Worm (Caenorhabditis elegans) whole organism, L3 larva: ENCODE measurements around the gene Y113G7A.12.

ENCODE experiments used
- aly-2 ChIP-seq: fragments of 150-350 bp; optimal IDR thresholded peaks from 2 replicates; lab custom pipeline; 2014; ENCODE audit warnings: missing biosample characterization, missing genetic modification characterization
- ama-1 ChIP-seq: fragments of 150-350 bp; optimal IDR thresholded peaks from 2 replicates; lab custom pipeline; 2018
- ceh-16 ChIP-seq: sonication (generic microtip); optimal IDR thresholded peaks from 2 replicates; lab custom pipeline; 2017; ENCODE audit warnings: missing biosample characterization, missing genetic modification characterization
- ceh-28 ChIP-seq: fragments of 150-350 bp; optimal IDR thresholded peaks from 2 replicates; lab custom pipeline; 2014; ENCODE audit warnings: missing biosample characterization, missing genetic modification reagents, missing genetic modification characterization
- ceh-82 ChIP-seq: fragments of 150-350 bp; optimal IDR thresholded peaks from 2 replicates; lab custom pipeline; 2014; ENCODE audit warnings: missing biosample characterization, missing genetic modification characterization
- ceh-9 ChIP-seq: sonication (generic microtip); optimal IDR thresholded peaks from 2 replicates; lab custom pipeline; 2018; ENCODE audit warnings: missing biosample characterization, missing genetic modification characterization
- daf-12 ChIP-seq: fragments of 150-350 bp; optimal IDR thresholded peaks from 2 replicates; lab custom pipeline; 2014; ENCODE audit warnings: missing biosample characterization, missing genetic modification reagents, missing genetic modification characterization
- elt-2 ChIP-seq: sonication (generic microtip); optimal IDR thresholded peaks from 2 replicates; lab custom pipeline; 2016; ENCODE audit warnings: missing genetic modification reagents, mild to moderate bottlenecking, missing genetic modification characterization, missing compliant biosample characterization
- elt-3 ChIP-seq, 3 experiments: fragments of 150-350 bp in 1 of 3; sonication (generic microtip) in 2 of 3; optimal IDR thresholded peaks; 2 replicates in 2 of 3; 4 replicates in 1 of 3; lab custom pipeline; 2014 to 2017; ENCODE audit warnings: missing biosample characterization in 3 of 3, missing genetic modification characterization in 3 of 3
- fkh-2 ChIP-seq: fragments of 150-350 bp; optimal IDR thresholded peaks from 2 replicates; lab custom pipeline; 2014; ENCODE audit warnings: missing biosample characterization, missing genetic modification reagents, missing genetic modification characterization
- jun-1 ChIP-seq: fragments of 150-350 bp; optimal IDR thresholded peaks from 2 replicates; lab custom pipeline; 2014; ENCODE audit warnings: missing biosample characterization, missing genetic modification reagents, missing genetic modification characterization
- lin-15B ChIP-seq: fragments of 150-350 bp; optimal IDR thresholded peaks from 2 replicates; lab custom pipeline; 2014; ENCODE audit warnings: missing biosample characterization, missing genetic modification characterization
- mdl-1 ChIP-seq: fragments of 150-350 bp; optimal IDR thresholded peaks from 2 replicates; lab custom pipeline; 2014; ENCODE audit warnings: missing biosample characterization, missing genetic modification characterization
- mml-1 ChIP-seq: fragments of 150-350 bp; sonication (generic microtip); optimal IDR thresholded peaks from 3 replicates; lab custom pipeline; 2014; ENCODE audit warnings: missing biosample characterization, missing genetic modification characterization
- nfya-1 ChIP-seq: sonication (generic microtip); optimal IDR thresholded peaks from 2 replicates; lab custom pipeline; 2017; ENCODE audit warnings: missing genetic modification characterization, mild to moderate bottlenecking, missing compliant biosample characterization, antibody characterized with exemption, moderate library complexity; ENCODE audit not compliant: insufficient read depth
- nhr-11 ChIP-seq: fragments of 150-350 bp; optimal IDR thresholded peaks from 2 replicates; lab custom pipeline; 2014; ENCODE audit warnings: missing biosample characterization, missing genetic modification characterization
- nhr-12 ChIP-seq: fragments of 150-350 bp; optimal IDR thresholded peaks from 2 replicates; lab custom pipeline; 2014; ENCODE audit warnings: missing biosample characterization, missing genetic modification characterization
- nhr-23 ChIP-seq: fragments of 150-350 bp; optimal IDR thresholded peaks from 2 replicates; lab custom pipeline; 2014; ENCODE audit warnings: missing biosample characterization, missing genetic modification reagents, missing genetic modification characterization
- nhr-25 ChIP-seq: sonication (generic microtip); optimal IDR thresholded peaks from 2 replicates; lab custom pipeline; 2017; ENCODE audit warnings: missing biosample characterization, missing genetic modification characterization
- nhr-43 ChIP-seq: sonication (generic microtip); optimal IDR thresholded peaks from 2 replicates; lab custom pipeline; 2016; ENCODE audit warnings: mild to moderate bottlenecking, missing genetic modification characterization, missing compliant biosample characterization; ENCODE audit not compliant: poor library complexity, severe bottlenecking
- nhr-76 ChIP-seq: fragments of 150-350 bp; sonication (generic microtip); optimal IDR thresholded peaks from 5 replicates; lab custom pipeline; 2014; ENCODE audit warnings: missing biosample characterization, missing genetic modification characterization
- pha-4 ChIP-seq: fragments of 150-350 bp; optimal IDR thresholded peaks from 2 replicates; lab custom pipeline; 2014; ENCODE audit warnings: missing biosample characterization, missing genetic modification reagents, missing genetic modification characterization
- pqm-1 ChIP-seq: fragments of 150-350 bp; optimal IDR thresholded peaks from 2 replicates; lab custom pipeline; 2017; ENCODE audit warnings: missing biosample characterization, missing genetic modification characterization, inconsistent platforms
- skn-1 ChIP-seq: fragments of 150-350 bp; optimal IDR thresholded peaks from 2 replicates; lab custom pipeline; 2014; ENCODE audit warnings: missing biosample characterization, missing genetic modification characterization
- snpc-4 ChIP-seq: fragments of 150-350 bp; optimal IDR thresholded peaks from 2 replicates; lab custom pipeline; 2014; ENCODE audit warnings: missing biosample characterization, missing genetic modification characterization
- tbx-2 ChIP-seq: sonication (generic microtip); optimal IDR thresholded peaks from 2 replicates; lab custom pipeline; 2016; ENCODE audit warnings: mild to moderate bottlenecking, missing genetic modification characterization, missing compliant biosample characterization
- unc-39 ChIP-seq: sonication (generic microtip); optimal IDR thresholded peaks from 4 replicates; lab custom pipeline; 2017; ENCODE audit warnings: missing biosample characterization, missing genetic modification characterization
- unc-62 ChIP-seq: fragments of 150-350 bp; sonication (generic microtip); optimal IDR thresholded peaks from 4 replicates; lab custom pipeline; 2014; ENCODE audit warnings: missing biosample characterization, missing genetic modification reagents, missing genetic modification characterization
- ztf-4 ChIP-seq: fragments of 150-350 bp; optimal IDR thresholded peaks from 2 replicates; lab custom pipeline; 2014; ENCODE audit warnings: missing biosample characterization, missing genetic modification characterization

The Y113G7A.12 gene

ce11 chrV:20138407-20139044 lies 3.9 kb upstream of the Y113G7A.12 start, which contains the start of gene Y113G7A.14:
Gene Y113G7A.14, minus strand, starts transcription at chrV:20138457.
- TF ChIP-seq ama-1 (lab: Kevin White, UChicago), result no peak
- TF ChIP-seq nhr-12 (tag; lab: Kevin White, UChicago), result no peak
- no peak for TF ChIP-seq jun-1

ce11 chrV:20143711-20144110 lies 1.3 kb downstream of the Y113G7A.12 start:
- TF ChIP-seq elt-2 (tag; lab: Kevin White, UChicago) (no peak), mml-1 (tag; lab: Kevin White, UChicago) (no peak), nhr-43 (tag; lab: Kevin White, UChicago) (no peak), nhr-11 (tag; lab: Kevin White, UChicago) (no peak), unc-62 (GFP tag; lab: Kevin White, UChicago) (no peak), mdl-1 (no peak), skn-1 (tag; lab: Kevin White, UChicago) (no peak), ceh-16 (tag; lab: Kevin White, UChicago) (no peak), elt-3 (tag; optimal IDR thresholded peaks at IDR 0.05; lab: Kevin White, UChicago) (no peak), jun-1 (no peak), ceh-82 (tag; lab: Kevin White, UChicago) (no peak), fkh-2 (no peak), pha-4 (no peak), tbx-2 (tag; lab: Kevin White, UChicago) (no peak)

- peak; percentile 97 for TF ChIP-seq elt-2 (tag; lab: Kevin White, UChicago)
- TF ChIP-seq pqm-1, result peak; percentile 80
- peak; percentile 36 for TF ChIP-seq jun-1
- no peak for TF ChIP-seq unc-39 (tag; lab: Kevin White, UChicago)
- no peak for TF ChIP-seq nhr-12 (tag; lab: Kevin White, UChicago)
- TF ChIP-seq ceh-28 (tag; lab: Kevin White, UChicago), result peak; percentile 35
- TF ChIP-seq pha-4, result peak; percentile 54
Measured at ce11 chrV:20147662-20148245, 5.4 kb downstream of the Y113G7A.12 start, which contains the start of gene Y113G7A.13. Gene Y113G7A.13, plus strand, starts transcription at chrV:20148195.

- TF ChIP-seq nhr-23 (tag; lab: Kevin White, UChicago) (no peak), daf-12 (no peak), lin-15B (no peak), nhr-25 (tag; lab: Kevin White, UChicago) (no peak), nfya-1 (no peak), ceh-28 (tag; lab: Kevin White, UChicago) (no peak), ama-1 (lab: Kevin White, UChicago) (no peak), pha-4 (no peak)
Measured at ce11 chrV:20151432-20151831, 9.0 kb downstream of the Y113G7A.12 start, which contains the start of gene F19B2.7. Gene F19B2.7, plus strand, starts transcription at chrV:20151732.

ce11 chrV:20151855-20152254 lies 9.5 kb downstream of the Y113G7A.12 start:
- TF ChIP-seq ceh-16 (tag; lab: Kevin White, UChicago), result no peak
- no peak for TF ChIP-seq snpc-4 (tag; lab: Kevin White, UChicago)
- no peak for TF ChIP-seq skn-1 (tag; lab: Kevin White, UChicago)
- no peak for TF ChIP-seq ceh-82 (tag; lab: Kevin White, UChicago)
- TF ChIP-seq nhr-76, result no peak
- no peak for TF ChIP-seq pha-4
- TF ChIP-seq aly-2 (tag; lab: Kevin White, UChicago), result no peak
- no peak for TF ChIP-seq ceh-9 (tag; lab: Kevin White, UChicago)
- TF ChIP-seq ztf-4 (tag; lab: Kevin White, UChicago), result no peak

ce11 chrV:20158223-20158622 lies 15.8 kb downstream of the Y113G7A.12 start, which contains the start of gene F19B2.6:
Gene F19B2.6, plus strand, starts transcription at chrV:20158523.
- TF ChIP-seq mdl-1 (no peak), pqm-1 (no peak), nhr-43 (tag; lab: Kevin White, UChicago) (no peak), unc-62 (GFP tag; lab: Kevin White, UChicago) (no peak)
